Fruit fly (Drosophila melanogaster): ENCODE measurements around the gene CG13390.

dm6 chr2L:8394180-8394579 is 17.6 kb upstream of the CG13390 start, which contains the start of gene lectin-29Ca:
- TF ChIP-seq CG12605 (GFP tag; IDR thresholded peaks at IDR 0.05), result no peak
- TF ChIP-seq CG13204 (GFP tag; optimal IDR thresholded peaks at IDR 0.05), result no peak
- no peak for TF ChIP-seq Pif1B (GFP tag; optimal IDR thresholded peaks at IDR 0.05)
- no peak for TF ChIP-seq EcR (GFP tag; optimal IDR thresholded peaks at IDR 0.05)
- TF ChIP-seq D1 (tag; optimal IDR thresholded peaks at IDR 0.05), result no peak
- TF ChIP-seq CG8159 (tag; optimal IDR thresholded peaks at IDR 0.05), result no peak
- TF ChIP-seq fd96Ca (GFP tag; IDR thresholded peaks at IDR 0.05), result no peak
- no peak for TF ChIP-seq CG8301 (tag; optimal IDR thresholded peaks at IDR 0.05)
- no peak for TF ChIP-seq Snoo (tag; optimal IDR thresholded peaks at IDR 0.05)
- TF ChIP-seq CG32121 (GFP tag; IDR thresholded peaks at IDR 0.05), result no peak
- TF ChIP-seq CG17806 (tag; optimal IDR thresholded peaks at IDR 0.05), result no peak
- no peak for TF ChIP-seq gl (tag; optimal IDR thresholded peaks at IDR 0.05)
- TF ChIP-seq rn (GFP tag; IDR thresholded peaks at IDR 0.05), result no peak
- no peak for TF ChIP-seq CG9948 (tag; optimal IDR thresholded peaks at IDR 0.05)

Measured in whole organism, pupa.